Worm (Caenorhabditis elegans) whole organism, early embryonic: Measurements from ENCODE around the gene cec-3.

ENCODE experiments used
- B0310.2 ChIP-seq: sonication (generic microtip); optimal IDR thresholded peaks from 2 replicates; lab custom pipeline; 2016; ENCODE audit warnings: mild to moderate bottlenecking, missing genetic modification characterization, missing compliant biosample characterization
- F13C5.2 ChIP-seq: sonication (generic microtip); optimal IDR thresholded peaks from 2 replicates; lab custom pipeline; 2017; ENCODE audit warnings: mild to moderate bottlenecking, missing genetic modification characterization, inconsistent platforms, missing compliant biosample characterization
- aly-1 ChIP-seq: sonication (generic microtip); optimal IDR thresholded peaks from 2 replicates; lab custom pipeline; 2016; ENCODE audit warnings: missing genetic modification characterization, missing compliant biosample characterization
- ama-1 ChIP-seq: fragments of 150-350 bp; optimal IDR thresholded peaks from 2 replicates; lab custom pipeline; 2014
- ceh-13 ChIP-seq: fragments of 200-800 bp; sonication (Bioruptor generic); optimal IDR thresholded peaks from 2 replicates; lab custom pipeline; 2018; ENCODE audit warnings: mild to moderate bottlenecking, missing genetic modification characterization, missing compliant biosample characterization
- ceh-36 ChIP-seq: sonication (generic microtip); optimal IDR thresholded peaks from 2 replicates; lab custom pipeline; 2016; ENCODE audit warnings: missing genetic modification characterization, inconsistent platforms, missing compliant biosample characterization
- ets-7 ChIP-seq: sonication (generic microtip); optimal IDR thresholded peaks from 2 replicates; lab custom pipeline; 2016; ENCODE audit warnings: missing genotype, missing genetic modification characterization, missing compliant biosample characterization
- flt-1 ChIP-seq: fragments of 200-800 bp; sonication (Bioruptor generic); IDR thresholded peaks from 2 replicates; pipeline ENCODE4 v1.3.6; 2022; ENCODE audit warnings: missing genetic modification characterization, missing compliant biosample characterization
- hmbx-1 ChIP-seq: sonication (generic microtip); optimal IDR thresholded peaks from 2 replicates; lab custom pipeline; 2016; ENCODE audit warnings: mild to moderate bottlenecking, missing genetic modification characterization, missing compliant biosample characterization
- hmg-4 ChIP-seq: fragments of 200-800 bp; sonication (Bioruptor generic); optimal IDR thresholded peaks from 2 replicates; lab custom pipeline; 2018; ENCODE audit warnings: mild to moderate bottlenecking, missing genetic modification characterization, missing compliant biosample characterization
- hnd-1 ChIP-seq: sonication (generic microtip); optimal IDR thresholded peaks from 2 replicates; lab custom pipeline; 2016; ENCODE audit warnings: missing genetic modification characterization, missing compliant biosample characterization
- pes-1 ChIP-seq: fragments of 200-800 bp; sonication (Bioruptor generic); IDR thresholded peaks from 2 replicates; pipeline ENCODE4 v1.3.6; 2022; ENCODE audit warnings: missing genetic modification reagents, missing genetic modification characterization, missing compliant biosample characterization
- scrt-1 ChIP-seq: fragments of 200-800 bp; sonication (Bioruptor generic); IDR thresholded peaks from 2 replicates; pipeline ENCODE4 v1.3.6; 2022; ENCODE audit warnings: missing genetic modification characterization, missing compliant biosample characterization
- sea-1 ChIP-seq: fragments of 200-800 bp; sonication (Bioruptor generic); conservative IDR thresholded peaks from 2 replicates; pipeline ENCODE4 v1.3.6; 2022; ENCODE audit warnings: missing genetic modification characterization, missing compliant biosample characterization
- tbx-11 ChIP-seq: fragments of 200-800 bp; sonication (Bioruptor generic); IDR thresholded peaks from 2 replicates; pipeline ENCODE4 v1.3.6; 2022; ENCODE audit warnings: missing genetic modification characterization, missing compliant biosample characterization
- tbx-37 ChIP-seq: fragments of 200-800 bp; sonication (Bioruptor generic); conservative IDR thresholded peaks from 2 replicates; pipeline ENCODE4 v1.3.6; 2022; ENCODE audit warnings: missing genetic modification reagents, missing genetic modification characterization, missing compliant biosample characterization
- tra-4 ChIP-seq: sonication (generic microtip); optimal IDR thresholded peaks from 2 replicates; lab custom pipeline; 2017; ENCODE audit warnings: missing genetic modification characterization, missing compliant biosample characterization

cec-3 gene

ce11 chrII:7850575-7850974 lies 6.8 kb downstream of the cec-3 start:
- TF ChIP-seq F13C5.2 (tag; lab: Kevin White, UChicago) (no peak), ama-1 (lab: Kevin White, UChicago) (no peak), ceh-13 (GFP tag; lab: Kevin White, UChicago) (no peak), tbx-37 (no peak), tbx-11 (GFP tag; lab: Robert Waterston, UW) (no peak), flt-1 (GFP tag; lab: Robert Waterston, UW) (no peak), ceh-36 (tag; lab: Kevin White, UChicago) (no peak)

- TF ChIP-seq hmg-4 (GFP tag; lab: Kevin White, UChicago) (no peak), tbx-11 (GFP tag; lab: Robert Waterston, UW) (no peak), flt-1 (GFP tag; lab: Robert Waterston, UW) (no peak), hnd-1 (tag; lab: Kevin White, UChicago) (no peak), ets-7 (tag; lab: Kevin White, UChicago) (no peak), sea-1 (GFP tag; lab: Robert Waterston, UW) (no peak), pes-1 (no peak), scrt-1 (GFP tag; lab: Robert Waterston, UW) (no peak), tbx-37 (no peak), tra-4 (tag; lab: Kevin White, UChicago) (no peak), ceh-36 (tag; lab: Kevin White, UChicago) (no peak), ceh-13 (GFP tag; lab: Kevin White, UChicago) (no peak), aly-1 (tag; lab: Kevin White, UChicago) (no peak), hmbx-1 (tag; lab: Kevin White, UChicago) (no peak), F13C5.2 (tag; lab: Kevin White, UChicago) (no peak), ama-1 (lab: Kevin White, UChicago) (no peak)
These were observed 7.7 kb downstream of the cec-3 start, which contains the start of gene acr-7 for ce11 chrII:7849697-7850096. TSS of gene acr-7 (minus strand) at chrII:7849797.

- TF ChIP-seq tbx-11 (GFP tag; lab: Robert Waterston, UW), result no peak
- TF ChIP-seq tbx-37, result no peak
- TF ChIP-seq sea-1 (GFP tag; lab: Robert Waterston, UW), result no peak
- no peak for TF ChIP-seq aly-1 (tag; lab: Kevin White, UChicago)
These were observed 11.7 kb downstream of the cec-3 start, which contains the start of gene T09A5.4 for ce11 chrII:7845571-7846236. TSS of gene T09A5.4 (plus strand) at chrII:7846186.

ce11 chrII:7842053-7842452 lies 15.3 kb downstream of the cec-3 start, which contains the start of gene klp-3:
TSS of gene klp-3 (plus strand) at chrII:7842353.
- TF ChIP-seq hnd-1 (tag; lab: Kevin White, UChicago) (no peak), ama-1 (lab: Kevin White, UChicago) (no peak), B0310.2 (tag; lab: Kevin White, UChicago) (no peak), ets-7 (tag; lab: Kevin White, UChicago) (no peak), sea-1 (GFP tag; lab: Robert Waterston, UW) (no peak), ceh-36 (tag; lab: Kevin White, UChicago) (no peak), tbx-11 (GFP tag; lab: Robert Waterston, UW) (no peak), scrt-1 (GFP tag; lab: Robert Waterston, UW) (no peak), ceh-13 (GFP tag; lab: Kevin White, UChicago) (no peak), tbx-37 (no peak)

ce11 chrII:7839703-7840102 lies 17.7 kb downstream of the cec-3 start:
- TF ChIP-seq F13C5.2 (tag; lab: Kevin White, UChicago), result peak; percentile 18
- TF ChIP-seq hmg-4 (GFP tag; lab: Kevin White, UChicago), result no peak

ce11 chrII:7838661-7839060 lies 18.7 kb downstream of the cec-3 start:
- TF ChIP-seq scrt-1 (GFP tag; lab: Robert Waterston, UW) (no peak), tra-4 (tag; lab: Kevin White, UChicago) (no peak)

ce11 chrII:7836613-7837226 lies 20.7 kb downstream of the cec-3 start:
- TF ChIP-seq tbx-11 (GFP tag; lab: Robert Waterston, UW), result no peak
- TF ChIP-seq tbx-37, result no peak
- no peak for TF ChIP-seq scrt-1 (GFP tag; lab: Robert Waterston, UW)
- TF ChIP-seq flt-1 (GFP tag; lab: Robert Waterston, UW), result no peak
- no peak for TF ChIP-seq B0310.2 (tag; lab: Kevin White, UChicago)
- TF ChIP-seq aly-1 (tag; lab: Kevin White, UChicago), result no peak
- TF ChIP-seq pes-1, result no peak
- no peak for TF ChIP-seq ets-7 (tag; lab: Kevin White, UChicago)
- no peak for TF ChIP-seq ama-1 (lab: Kevin White, UChicago)
- no peak for TF ChIP-seq F13C5.2 (tag; lab: Kevin White, UChicago)
- no peak for TF ChIP-seq ceh-36 (tag; lab: Kevin White, UChicago)
- TF ChIP-seq hmg-4 (GFP tag; lab: Kevin White, UChicago), result no peak

- TF ChIP-seq tbx-11 (GFP tag; lab: Robert Waterston, UW) (no peak), F13C5.2 (tag; lab: Kevin White, UChicago) (no peak), hmbx-1 (tag; lab: Kevin White, UChicago) (no peak), pes-1 (no peak), tbx-37 (no peak), sea-1 (GFP tag; lab: Robert Waterston, UW) (no peak), ama-1 (lab: Kevin White, UChicago) (no peak), scrt-1 (GFP tag; lab: Robert Waterston, UW) (no peak), ceh-36 (tag; lab: Kevin White, UChicago) (no peak), tra-4 (tag; lab: Kevin White, UChicago) (no peak), B0310.2 (tag; lab: Kevin White, UChicago) (no peak), aly-1 (tag; lab: Kevin White, UChicago) (no peak), ceh-13 (GFP tag; lab: Kevin White, UChicago) (no peak), ets-7 (tag; lab: Kevin White, UChicago) (no peak), hnd-1 (tag; lab: Kevin White, UChicago) (no peak), flt-1 (GFP tag; lab: Robert Waterston, UW) (no peak), hmg-4 (GFP tag; lab: Kevin White, UChicago) (no peak)
These were observed 22.1 kb downstream of the cec-3 start, which contains the start of gene cex-2 for ce11 chrII:7835314-7835713. TSS of gene cex-2 (minus strand) at chrII:7835414.
